Fruit fly (Drosophila melanogaster) whole organism, prepupa: ENCODE data around the gene CG11370.

Source experiments
- CG11902 ChIP-seq: fragments of 200-800 bp; sonication (Bioruptor generic); optimal IDR thresholded peaks from 3 replicates; lab custom pipeline; 2016; ENCODE audit warnings: missing biosample characterization, missing genetic modification characterization
- CG34406 ChIP-seq: fragments of 200-800 bp; sonication (Bioruptor generic); optimal IDR thresholded peaks from 3 replicates; lab custom pipeline; 2016; ENCODE audit warnings: missing biosample characterization, missing genetic modification characterization
- CG6276 ChIP-seq: fragments of 200-800 bp; sonication (Bioruptor generic); optimal IDR thresholded peaks from 2 replicates; lab custom pipeline; 2017; ENCODE audit warnings: missing biosample characterization, mild to moderate bottlenecking, missing genetic modification characterization
- CG6854 ChIP-seq: fragments of 200-800 bp; sonication (Bioruptor generic); optimal IDR thresholded peaks from 2 replicates; lab custom pipeline; 2017; ENCODE audit warnings: missing biosample characterization, mild to moderate bottlenecking, missing genetic modification characterization
- Ets21C ChIP-seq: fragments of 200-800 bp; sonication (Bioruptor generic); optimal IDR thresholded peaks from 3 replicates; lab custom pipeline; 2016; ENCODE audit warnings: missing biosample characterization, missing genetic modification characterization
- Gug ChIP-seq: fragments of 200-800 bp; sonication (Bioruptor generic); IDR thresholded peaks from 2 replicates; pipeline ENCODE4 v1.3.6; 2022; ENCODE audit warnings: missing biosample characterization, missing genetic modification characterization
- Hr38 ChIP-seq: sonication (Bioruptor generic); optimal IDR thresholded peaks from 2 replicates; lab custom pipeline; 2016; ENCODE audit warnings: missing biosample characterization, missing genetic modification characterization
- Sox14 ChIP-seq: fragments of 200-800 bp; sonication (Bioruptor generic); optimal IDR thresholded peaks from 3 replicates; lab custom pipeline; 2016; ENCODE audit warnings: missing biosample characterization, missing genetic modification characterization
- Sox15 ChIP-seq: fragments of 200-800 bp; sonication (Bioruptor generic); optimal IDR thresholded peaks from 3 replicates; lab custom pipeline; 2016; ENCODE audit warnings: missing biosample characterization, missing genetic modification characterization
- achi ChIP-seq: fragments of 200-800 bp; sonication (Bioruptor generic); optimal IDR thresholded peaks from 3 replicates; lab custom pipeline; 2016; ENCODE audit warnings: missing biosample characterization, missing genetic modification characterization
- dac ChIP-seq: fragments of 200-800 bp; sonication (Bioruptor generic); optimal IDR thresholded peaks from 2 replicates; lab custom pipeline; 2017; ENCODE audit warnings: missing biosample characterization, mild to moderate bottlenecking, missing genetic modification characterization
- dsx ChIP-seq: fragments of 200-800 bp; optimal IDR thresholded peaks from 3 replicates; lab custom pipeline; 2019; ENCODE audit warnings: missing biosample characterization, mild to moderate bottlenecking, missing genetic modification characterization, moderate library complexity; ENCODE audit not compliant: poor library complexity, severe bottlenecking
- eg ChIP-seq: fragments of 200-800 bp; sonication (Bioruptor generic); IDR thresholded peaks from 3 replicates; pipeline ENCODE4 v1.3.6; 2022; ENCODE audit warnings: missing biosample characterization, missing genetic modification characterization
- spab ChIP-seq: fragments of 200-800 bp; sonication (Bioruptor generic); optimal IDR thresholded peaks from 2 replicates; lab custom pipeline; 2017; ENCODE audit warnings: missing biosample characterization, mild to moderate bottlenecking, missing genetic modification characterization, missing genetic modification reagents
- topi ChIP-seq: fragments of 200-800 bp; sonication (Bioruptor generic); optimal IDR thresholded peaks from 3 replicates; lab custom pipeline; 2016; ENCODE audit warnings: missing biosample characterization, missing genetic modification characterization

Gene CG11370

dm6 chr3L:22749987-22750386 lies 38.0 kb downstream of the CG11370 start:
- no peak for TF ChIP-seq Gug (GFP tag; lab: Robert Waterston, UW)
- no peak for TF ChIP-seq CG34406 (GFP tag; lab: Kevin White, UChicago)
- TF ChIP-seq spab (GFP tag; lab: Kevin White, UChicago): no peak
- TF ChIP-seq Sox14 (GFP tag; lab: Kevin White, UChicago): no peak
- TF ChIP-seq dac: no peak
- TF ChIP-seq achi: no peak
- no peak for TF ChIP-seq Sox15
- no peak for TF ChIP-seq CG11902 (GFP tag; lab: Kevin White, UChicago)
- TF ChIP-seq eg (GFP tag; lab: Robert Waterston, UW): no peak
- no peak for TF ChIP-seq CG6854 (GFP tag; lab: Kevin White, UChicago)
- no peak for TF ChIP-seq topi (GFP tag; lab: Kevin White, UChicago)
- TF ChIP-seq Hr38 (GFP tag; lab: Kevin White, UChicago): no peak
- TF ChIP-seq Ets21C (GFP tag; lab: Kevin White, UChicago): no peak
- no peak for TF ChIP-seq CG6276 (GFP tag; lab: Kevin White, UChicago)
- no peak for TF ChIP-seq dsx (GFP tag; lab: Kevin White, UChicago)
